Worm (Caenorhabditis elegans) whole organism, late embryonic: Measurements from ENCODE around the gene F36H1.11.
A peak's percentile ranks its signal among the peaks of the same experiment; 100 is the strongest.

ENCODE experiments used
- C08G9.2 ChIP-seq: sonication (generic microtip); optimal IDR thresholded peaks from 2 replicates; lab custom pipeline; 2016; ENCODE audit warnings: mild to moderate bottlenecking, missing genetic modification characterization, moderate library complexity, missing compliant biosample characterization
- F13H6.1 ChIP-seq: sonication (generic microtip); optimal IDR thresholded peaks from 2 replicates; lab custom pipeline; 2016; ENCODE audit warnings: missing genetic modification characterization, missing compliant biosample characterization
- K09A11.1 ChIP-seq: sonication (generic microtip); optimal IDR thresholded peaks from 2 replicates; lab custom pipeline; 2017; ENCODE audit warnings: antibody characterized with exemption, mild to moderate bottlenecking, missing genetic modification characterization, missing compliant biosample characterization; ENCODE audit not compliant: insufficient read depth
- ama-1 ChIP-seq: fragments of 150-350 bp; optimal IDR thresholded peaks from 2 replicates; lab custom pipeline; 2014
- ceh-14 ChIP-seq: sonication (generic microtip); optimal IDR thresholded peaks from 2 replicates; lab custom pipeline; 2016; ENCODE audit warnings: missing genotype, missing genetic modification characterization, missing compliant biosample characterization
- ceh-18 ChIP-seq: sonication (generic microtip); optimal IDR thresholded peaks from 2 replicates; lab custom pipeline; 2016; ENCODE audit warnings: missing genetic modification characterization, missing compliant biosample characterization
- ceh-19 ChIP-seq: fragments of 200-800 bp; sonication (Bioruptor generic); optimal IDR thresholded peaks from 2 replicates; lab custom pipeline; 2018; ENCODE audit warnings: mild to moderate bottlenecking, missing genetic modification characterization, missing compliant biosample characterization
- ceh-24 ChIP-seq: sonication (generic microtip); optimal IDR thresholded peaks from 2 replicates; lab custom pipeline; 2016; ENCODE audit warnings: mild to moderate bottlenecking, missing genetic modification characterization, missing compliant biosample characterization
- ceh-30 ChIP-seq: fragments of 150-350 bp; optimal IDR thresholded peaks from 2 replicates; lab custom pipeline; 2014; ENCODE audit warnings: missing biosample characterization, missing genetic modification characterization
- ceh-45 ChIP-seq: fragments of 200-800 bp; sonication (Bioruptor generic); IDR thresholded peaks from 2 replicates; pipeline ENCODE4 v1.3.6; 2022; ENCODE audit warnings: missing genetic modification reagents, missing genetic modification characterization, missing compliant biosample characterization
- ceh-48 ChIP-seq: sonication (generic microtip); optimal IDR thresholded peaks from 2 replicates; lab custom pipeline; 2016; ENCODE audit warnings: missing genetic modification characterization, inconsistent platforms, missing compliant biosample characterization
- ceh-9 ChIP-seq: sonication (generic microtip); optimal IDR thresholded peaks from 2 replicates; lab custom pipeline; 2016; ENCODE audit warnings: mild to moderate bottlenecking, missing genetic modification characterization, inconsistent platforms, missing compliant biosample characterization
- dmd-4 ChIP-seq: sonication (generic microtip); optimal IDR thresholded peaks from 2 replicates; lab custom pipeline; 2016; ENCODE audit warnings: borderline replicate concordance, missing genetic modification characterization, missing compliant biosample characterization
- dve-1 ChIP-seq: sonication (generic microtip); optimal IDR thresholded peaks from 2 replicates; lab custom pipeline; 2017; ENCODE audit warnings: antibody characterized with exemption, mild to moderate bottlenecking, missing genetic modification characterization, missing compliant biosample characterization
- fax-1 ChIP-seq: sonication (generic microtip); optimal IDR thresholded peaks from 2 replicates; lab custom pipeline; 2016; ENCODE audit warnings: missing genotype, missing genetic modification characterization, missing compliant biosample characterization
- fkh-10 ChIP-seq: fragments of 150-350 bp; optimal IDR thresholded peaks from 2 replicates; lab custom pipeline; 2014; ENCODE audit warnings: missing biosample characterization, missing genetic modification reagents, missing genetic modification characterization
- fkh-6 ChIP-seq: sonication (generic microtip); optimal IDR thresholded peaks from 2 replicates; lab custom pipeline; 2016; ENCODE audit warnings: missing genetic modification characterization, missing compliant biosample characterization
- gmeb-2 ChIP-seq: sonication (generic microtip); optimal IDR thresholded peaks from 2 replicates; lab custom pipeline; 2016; ENCODE audit warnings: missing genetic modification characterization, inconsistent platforms, missing compliant biosample characterization
- hlh-13 ChIP-seq: fragments of 200-800 bp; sonication (Bioruptor generic); optimal IDR thresholded peaks from 2 replicates; lab custom pipeline; 2018; ENCODE audit warnings: mild to moderate bottlenecking, missing genetic modification characterization, missing compliant biosample characterization
- hlh-15 ChIP-seq: sonication (generic microtip); optimal IDR thresholded peaks from 2 replicates; lab custom pipeline; 2016; ENCODE audit warnings: missing genetic modification characterization, missing compliant biosample characterization
- hlh-30 ChIP-seq: sonication (generic microtip); optimal IDR thresholded peaks from 2 replicates; lab custom pipeline; 2017; ENCODE audit warnings: antibody characterized with exemption, missing genetic modification characterization, missing compliant biosample characterization; ENCODE audit not compliant: insufficient read depth
- hlh-6 ChIP-seq: sonication (generic microtip); optimal IDR thresholded peaks from 2 replicates; lab custom pipeline; 2016; ENCODE audit warnings: missing genotype, missing genetic modification characterization, missing compliant biosample characterization
- hlh-8 ChIP-seq: sonication (generic microtip); optimal IDR thresholded peaks from 2 replicates; lab custom pipeline; 2016; ENCODE audit warnings: missing genotype, missing genetic modification characterization, missing compliant biosample characterization
- lim-6 ChIP-seq: sonication (generic microtip); optimal IDR thresholded peaks from 2 replicates; lab custom pipeline; 2016; ENCODE audit warnings: missing genetic modification characterization, missing compliant biosample characterization
- madf-2 ChIP-seq: sonication (generic microtip); optimal IDR thresholded peaks from 2 replicates; lab custom pipeline; 2017; ENCODE audit warnings: missing genetic modification characterization, missing compliant biosample characterization
- mec-3 ChIP-seq: sonication (generic microtip); optimal IDR thresholded peaks from 2 replicates; lab custom pipeline; 2016; ENCODE audit warnings: borderline replicate concordance, missing genetic modification characterization, missing compliant biosample characterization
- nfya-1 ChIP-seq: sonication (generic microtip); optimal IDR thresholded peaks from 2 replicates; lab custom pipeline; 2017; ENCODE audit warnings: missing genetic modification characterization, mild to moderate bottlenecking, missing compliant biosample characterization, antibody characterized with exemption, moderate library complexity
- pag-3 ChIP-seq: sonication (generic microtip); optimal IDR thresholded peaks from 2 replicates; lab custom pipeline; 2016; ENCODE audit warnings: missing compliant biosample characterization, missing genetic modification characterization, borderline replicate concordance
- pax-1 ChIP-seq: fragments of 150-350 bp; optimal IDR thresholded peaks from 2 replicates; lab custom pipeline; 2014; ENCODE audit warnings: missing biosample characterization, missing genetic modification characterization
- pha-2 ChIP-seq: sonication (generic microtip); optimal IDR thresholded peaks from 2 replicates; lab custom pipeline; 2017; ENCODE audit warnings: mild to moderate bottlenecking, missing genetic modification characterization, missing compliant biosample characterization
- pqm-1 ChIP-seq: sonication (generic microtip); optimal IDR thresholded peaks from 2 replicates; lab custom pipeline; 2016; ENCODE audit warnings: missing genetic modification characterization, missing compliant biosample characterization
- pros-1 ChIP-seq: fragments of 150-350 bp; optimal IDR thresholded peaks from 2 replicates; lab custom pipeline; 2014; ENCODE audit warnings: missing biosample characterization, missing genetic modification reagents, missing genetic modification characterization
- rnt-1 ChIP-seq: sonication (generic microtip); optimal IDR thresholded peaks from 2 replicates; lab custom pipeline; 2016; ENCODE audit warnings: missing genetic modification characterization, missing compliant biosample characterization
- sdc-2 ChIP-seq: sonication (generic microtip); optimal IDR thresholded peaks from 2 replicates; lab custom pipeline; 2016; ENCODE audit warnings: missing genotype, missing genetic modification characterization, missing compliant biosample characterization
- tbx-7 ChIP-seq: sonication (generic microtip); optimal IDR thresholded peaks from 2 replicates; lab custom pipeline; 2016; ENCODE audit warnings: missing genotype, missing genetic modification characterization, missing compliant biosample characterization
- ttx-3 ChIP-seq: sonication (generic microtip); optimal IDR thresholded peaks from 2 replicates; lab custom pipeline; 2016; ENCODE audit warnings: missing genetic modification reagents, missing genetic modification characterization, missing compliant biosample characterization
- unc-42 ChIP-seq: sonication (generic microtip); optimal IDR thresholded peaks from 2 replicates; lab custom pipeline; 2016; ENCODE audit warnings: missing genotype, missing genetic modification characterization, missing compliant biosample characterization
- unc-55 ChIP-seq: sonication (generic microtip); optimal IDR thresholded peaks from 2 replicates; lab custom pipeline; 2017; ENCODE audit warnings: missing biosample characterization, missing genetic modification reagents, missing genetic modification characterization
- unc-86 ChIP-seq: sonication (generic microtip); optimal IDR thresholded peaks from 2 replicates; lab custom pipeline; 2016; ENCODE audit warnings: missing genetic modification characterization, missing compliant biosample characterization
- zip-5 ChIP-seq: sonication (generic microtip); optimal IDR thresholded peaks from 2 replicates; lab custom pipeline; 2016; ENCODE audit warnings: missing genetic modification characterization, missing compliant biosample characterization
- ztf-16 ChIP-seq: sonication (generic microtip); optimal IDR thresholded peaks from 2 replicates; lab custom pipeline; 2017; ENCODE audit warnings: missing genetic modification characterization, missing compliant biosample characterization

The F36H1.11 gene

DNA sequence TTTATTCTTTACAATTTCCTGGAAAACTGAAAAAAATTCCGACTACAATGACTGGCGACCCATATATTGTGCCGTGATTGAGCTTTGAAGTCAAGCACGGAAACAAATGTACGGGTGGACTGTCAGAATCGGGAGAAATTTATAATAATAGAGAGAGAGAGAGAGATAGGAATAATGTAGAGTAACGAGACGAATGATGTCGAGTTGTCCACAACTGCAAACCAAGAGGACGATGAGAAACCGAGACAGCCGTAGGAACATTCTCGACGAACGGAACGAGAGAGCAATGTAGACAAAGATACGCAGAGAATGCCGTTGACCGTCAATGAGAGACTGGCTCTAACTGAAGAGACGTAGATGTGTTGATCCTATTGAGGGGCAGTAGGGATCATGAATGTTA is 21.4 kb upstream of the F36H1.11 start (continued):
- TF ChIP-seq pax-1 (tag; lab: Kevin White, UChicago) = peak; percentile 77
- TF ChIP-seq ttx-3 (tag; lab: Kevin White, UChicago) = peak; percentile 20
- TF ChIP-seq nfya-1 (tag; lab: Kevin White, UChicago) = peak; percentile 77
- peak; percentile 77 for TF ChIP-seq pros-1 (tag; lab: Kevin White, UChicago)
- TF ChIP-seq C08G9.2 = peak; percentile 39

DNA sequence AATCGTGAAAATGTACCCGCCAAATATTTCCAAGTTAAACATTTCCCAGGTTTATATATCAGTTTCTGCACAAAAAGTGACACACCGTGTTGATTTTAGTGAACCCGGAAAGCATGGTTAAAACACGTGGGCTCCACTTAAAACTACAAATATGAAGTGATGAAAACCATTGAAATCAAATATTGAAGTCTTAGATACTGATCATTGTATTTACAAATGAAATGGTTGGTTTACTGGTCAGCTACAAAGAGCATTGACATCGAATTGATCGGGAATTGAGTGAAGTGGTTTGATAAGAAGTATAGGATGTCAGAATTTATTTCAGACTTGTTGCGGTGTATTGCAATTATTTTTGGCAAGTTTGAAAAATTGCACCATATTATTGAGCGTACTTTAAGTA is 19.6 kb upstream of the F36H1.11 start, which contains the start of gene hrg-5:
Gene hrg-5 (minus strand): TSS at position 17 of the 400 bp plus-strand sequence.
- no peak for TF ChIP-seq ceh-18 (tag; lab: Kevin White, UChicago)
- no peak for TF ChIP-seq nfya-1 (tag; lab: Kevin White, UChicago)
- no peak for TF ChIP-seq F13H6.1
- no peak for TF ChIP-seq C08G9.2
- no peak for TF ChIP-seq ceh-45 (GFP tag; lab: Robert Waterston, UW)
- TF ChIP-seq pag-3 (tag; lab: Kevin White, UChicago) = no peak
- TF ChIP-seq unc-86 (tag; lab: Kevin White, UChicago) = no peak
- TF ChIP-seq hlh-30 (tag; lab: Kevin White, UChicago) = no peak
- no peak for TF ChIP-seq fkh-10 (GFP tag; lab: Kevin White, UChicago)
- no peak for TF ChIP-seq sdc-2 (tag; lab: Kevin White, UChicago)

DNA sequence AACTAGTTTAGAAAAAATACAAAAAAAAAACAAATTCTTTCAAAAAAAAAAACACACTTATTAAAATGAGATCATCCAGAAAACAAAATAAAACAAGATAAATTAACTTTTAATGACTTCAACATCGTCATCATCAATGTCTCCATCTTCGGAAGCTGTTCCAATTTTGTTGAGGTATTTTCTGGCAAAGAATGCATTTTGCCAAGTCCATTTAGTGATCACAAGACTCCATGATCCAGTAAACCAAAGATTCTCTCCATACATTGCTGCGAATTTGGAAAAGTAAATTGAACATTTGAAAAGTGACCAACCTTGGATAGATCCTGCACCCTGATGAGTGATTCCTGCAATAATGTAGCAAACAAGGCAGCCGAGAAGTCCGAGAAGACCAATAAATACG is 18.9 kb upstream of the F36H1.11 start:
- TF ChIP-seq nfya-1 (tag; lab: Kevin White, UChicago) = no peak
- no peak for TF ChIP-seq ceh-45 (GFP tag; lab: Robert Waterston, UW)
- no peak for TF ChIP-seq mec-3 (tag; lab: Kevin White, UChicago)
- TF ChIP-seq fax-1 = no peak
- TF ChIP-seq ama-1 (lab: Kevin White, UChicago) = no peak
- no peak for TF ChIP-seq ceh-24 (tag; lab: Kevin White, UChicago)
- no peak for TF ChIP-seq unc-55 (GFP tag; lab: Kevin White, UChicago)
- no peak for TF ChIP-seq gmeb-2 (tag; lab: Kevin White, UChicago)
- TF ChIP-seq ceh-18 (tag; lab: Kevin White, UChicago) = no peak
- no peak for TF ChIP-seq hlh-6
- no peak for TF ChIP-seq K09A11.1 (tag; lab: Kevin White, UChicago)
- TF ChIP-seq pqm-1 (tag; lab: Kevin White, UChicago) = no peak
- TF ChIP-seq ceh-19 = no peak
- no peak for TF ChIP-seq zip-5 (tag; lab: Kevin White, UChicago)
- no peak for TF ChIP-seq hlh-15 (tag; lab: Kevin White, UChicago)
- no peak for TF ChIP-seq dmd-4
- TF ChIP-seq pag-3 (tag; lab: Kevin White, UChicago) = no peak

DNA sequence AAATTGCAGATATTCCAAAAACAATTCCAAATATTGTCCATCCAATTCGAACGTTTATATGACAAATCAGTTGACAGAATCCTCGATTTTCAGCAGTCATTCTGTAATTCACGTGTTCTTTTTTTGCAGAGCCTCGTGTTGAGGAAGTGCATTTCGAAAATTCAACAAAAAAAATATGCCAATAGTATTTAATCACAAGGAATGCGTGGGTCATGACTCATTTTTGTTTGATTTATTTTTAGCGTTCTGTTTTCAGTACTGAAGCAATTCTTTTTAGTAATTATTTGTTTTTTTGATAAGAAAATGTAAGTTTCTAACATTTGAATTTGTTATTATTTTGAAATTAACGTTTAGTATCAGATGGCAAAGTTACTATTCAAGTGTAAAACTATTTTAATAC is 18.1 kb upstream of the F36H1.11 start, which contains the start of gene hrg-4:
Gene hrg-4 (minus strand): TSS at position 101 of the 400 bp plus-strand sequence.
- TF ChIP-seq dmd-4 (no peak), unc-42 (tag; lab: Kevin White, UChicago) (no peak), fkh-6 (no peak), fkh-10 (GFP tag; lab: Kevin White, UChicago) (no peak), pax-1 (tag; lab: Kevin White, UChicago) (no peak), ceh-19 (no peak), C08G9.2 (no peak), hlh-13 (no peak), pqm-1 (tag; lab: Kevin White, UChicago) (no peak), pha-2 (tag; lab: Kevin White, UChicago) (no peak), rnt-1 (no peak)

DNA sequence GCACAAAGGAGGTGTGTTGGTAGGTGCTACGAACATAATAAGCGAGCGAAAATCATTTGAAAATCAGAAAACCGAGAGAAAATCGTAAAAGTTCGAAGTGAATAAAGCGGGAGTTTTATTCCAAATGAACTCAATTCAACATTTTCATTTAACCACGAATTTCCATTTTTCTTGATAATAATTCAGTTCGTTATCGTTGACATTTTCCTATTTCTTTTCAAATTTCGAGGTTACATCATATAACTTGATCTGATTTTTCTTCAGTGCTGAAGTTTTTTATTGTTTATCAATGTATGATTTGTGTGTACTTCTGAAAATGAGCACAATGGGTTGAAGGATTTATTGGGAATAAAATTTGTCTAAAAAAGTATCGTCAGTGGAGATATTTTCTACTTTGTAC is 17.3 kb upstream of the F36H1.11 start:
- TF ChIP-seq ceh-9 (tag; lab: Kevin White, UChicago) = no peak
- TF ChIP-seq ceh-14 (tag; lab: Kevin White, UChicago) = no peak
- no peak for TF ChIP-seq hlh-13
- no peak for TF ChIP-seq ceh-24 (tag; lab: Kevin White, UChicago)
- no peak for TF ChIP-seq dve-1 (tag; lab: Kevin White, UChicago)
- TF ChIP-seq madf-2 (tag; lab: Kevin White, UChicago) = no peak
- no peak for TF ChIP-seq ceh-18 (tag; lab: Kevin White, UChicago)
- no peak for TF ChIP-seq tbx-7 (tag; lab: Kevin White, UChicago)
- TF ChIP-seq ztf-16 (tag; lab: Kevin White, UChicago) = no peak
- TF ChIP-seq ceh-48 (tag; lab: Kevin White, UChicago) = no peak
- no peak for TF ChIP-seq pax-1 (tag; lab: Kevin White, UChicago)
- TF ChIP-seq mec-3 (tag; lab: Kevin White, UChicago) = no peak
- no peak for TF ChIP-seq ceh-30 (tag; lab: Kevin White, UChicago)
- TF ChIP-seq lim-6 (tag; lab: Kevin White, UChicago) = no peak
- TF ChIP-seq hlh-8 (tag; lab: Kevin White, UChicago) = no peak
- TF ChIP-seq, all 69 proteins: peak for 0
